Worm (Caenorhabditis elegans) whole organism, L4 larva: Measurements from ENCODE around the gene dpf-7.

Experiments used
- D1046.2 ChIP-seq: fragments of 200-800 bp; sonication (Bioruptor generic); IDR thresholded peaks from 2 replicates; pipeline ENCODE4 v1.3.6; 2022; ENCODE audit warnings: missing genetic modification characterization, missing compliant biosample characterization
- F44E2.7 ChIP-seq: fragments of 200-800 bp; sonication (Bioruptor generic); IDR thresholded peaks from 2 replicates; pipeline ENCODE4 v2.1.2; 2022; ENCODE audit warnings: missing genetic modification characterization, missing compliant biosample characterization
- R02D3.7 ChIP-seq: fragments of 150-350 bp; sonication (generic microtip); optimal IDR thresholded peaks from 3 replicates; lab custom pipeline; 2014; ENCODE audit warnings: missing biosample characterization, missing genetic modification characterization
- T20F7.1 ChIP-seq: fragments of 200-800 bp; sonication (Bioruptor generic); optimal IDR thresholded peaks from 2 replicates; lab custom pipeline; 2018; ENCODE audit warnings: mild to moderate bottlenecking, missing genetic modification characterization, missing compliant biosample characterization
- Y105C5A.15 ChIP-seq: fragments of 200-800 bp; sonication (Bioruptor generic); IDR thresholded peaks from 2 replicates; pipeline ENCODE4 v1.3.6; 2022; ENCODE audit warnings: missing genetic modification characterization, missing compliant biosample characterization
- Y75B8A.6 ChIP-seq: fragments of 200-800 bp; sonication (Bioruptor generic); IDR thresholded peaks from 2 replicates; pipeline ENCODE4 v1.3.6; 2022; ENCODE audit warnings: missing genetic modification reagents, missing genetic modification characterization, missing compliant biosample characterization
- ZK337.2 ChIP-seq: fragments of 200-800 bp; sonication (Bioruptor generic); IDR thresholded peaks from 2 replicates; pipeline ENCODE4 v1.3.6; 2022; ENCODE audit warnings: missing genetic modification reagents, missing genetic modification characterization, missing compliant biosample characterization
- ZK546.5 ChIP-seq, 2 experiments: sonication (generic microtip); optimal IDR thresholded peaks; 2 replicates each; lab custom pipeline; 2017; ENCODE audit warnings: missing biosample characterization in 2 of 2, missing genetic modification characterization in 2 of 2
- aha-1 ChIP-seq: fragments of 150-350 bp; peaks from one replicate; lab custom pipeline; 2014; ENCODE audit warnings: missing biosample characterization, missing genetic modification characterization
- ces-1 ChIP-seq: fragments of 150-350 bp; sonication (generic microtip); optimal IDR thresholded peaks from 4 replicates; lab custom pipeline; 2014; ENCODE audit warnings: missing biosample characterization, missing genetic modification reagents, missing genetic modification characterization
- cey-2 ChIP-seq: sonication (generic microtip); optimal IDR thresholded peaks from 3 replicates; lab custom pipeline; 2017; ENCODE audit warnings: missing genetic modification characterization, mild to moderate bottlenecking, missing compliant biosample characterization, antibody characterized with exemption, borderline replicate concordance; ENCODE audit not compliant: insufficient read depth
- daf-8 ChIP-seq: fragments of 200-800 bp; sonication (Bioruptor generic); IDR thresholded peaks from 2 replicates; pipeline ENCODE4 v1.3.6; 2022; ENCODE audit warnings: missing genetic modification characterization, missing compliant biosample characterization
- dmd-8 ChIP-seq: fragments of 200-800 bp; sonication (Bioruptor generic); IDR thresholded peaks from 2 replicates; pipeline ENCODE4 v1.3.6; 2022; ENCODE audit warnings: missing genetic modification characterization, missing compliant biosample characterization
- egl-27 ChIP-seq: sonication (generic microtip); optimal IDR thresholded peaks from 3 replicates; lab custom pipeline; 2017; ENCODE audit warnings: missing biosample characterization, missing genetic modification reagents, missing genetic modification characterization
- jun-1 ChIP-seq: fragments of 150-350 bp; optimal IDR thresholded peaks from 2 replicates; lab custom pipeline; 2014; ENCODE audit warnings: missing biosample characterization, missing genetic modification reagents, missing genetic modification characterization
- lim-7 ChIP-seq: fragments of 200-800 bp; sonication (Bioruptor generic); IDR thresholded peaks from 2 replicates; pipeline ENCODE4 v1.3.6; 2022; ENCODE audit warnings: missing genetic modification characterization, missing compliant biosample characterization
- lin-38 ChIP-seq: fragments of 200-800 bp; sonication (Bioruptor generic); IDR thresholded peaks from 2 replicates; pipeline ENCODE4 v1.3.6; 2022; ENCODE audit warnings: missing genetic modification reagents, missing genetic modification characterization, missing compliant biosample characterization
- lin-39 ChIP-seq: fragments of 150-350 bp; optimal IDR thresholded peaks from 2 replicates; lab custom pipeline; 2014; ENCODE audit warnings: missing biosample characterization, missing genetic modification reagents, missing genetic modification characterization
- lsy-2 ChIP-seq, 2 experiments: fragments of 150-350 bp in 1 of 2; sonication (generic microtip) in 1 of 2; optimal IDR thresholded peaks; 2 replicates each; lab custom pipeline; 2014 to 2017; ENCODE audit warnings: missing biosample characterization in 2 of 2, missing genetic modification characterization in 2 of 2
- mdl-1 ChIP-seq, 2 experiments: fragments of 150-350 bp in 1 of 2; sonication (generic microtip) in 1 of 2; optimal IDR thresholded peaks; 2 replicates each; lab custom pipeline; 2014 to 2017; ENCODE audit warnings: missing biosample characterization in 2 of 2, missing genetic modification characterization in 2 of 2
- mxl-3 ChIP-seq: fragments of 200-800 bp; sonication (Bioruptor generic); optimal IDR thresholded peaks from 2 replicates; lab custom pipeline; 2018; ENCODE audit warnings: mild to moderate bottlenecking, missing genetic modification characterization, missing compliant biosample characterization
- nhr-237 ChIP-seq: sonication (generic microtip); optimal IDR thresholded peaks from 2 replicates; lab custom pipeline; 2017; ENCODE audit warnings: missing biosample characterization, missing genetic modification characterization
- nhr-6 ChIP-seq: fragments of 150-350 bp; optimal IDR thresholded peaks from 2 replicates; lab custom pipeline; 2014; ENCODE audit warnings: missing biosample characterization, missing genetic modification characterization
- nhr-77 ChIP-seq: fragments of 150-350 bp; optimal IDR thresholded peaks from 2 replicates; lab custom pipeline; 2014; ENCODE audit warnings: missing biosample characterization, missing genetic modification characterization
- pha-4 ChIP-seq, 2 experiments: fragments of 150-350 bp in 1 of 2; fragments of 200-800 bp in 1 of 2; sonication (Bioruptor generic) in 1 of 2; IDR thresholded peaks in 1 of 2; optimal IDR thresholded peaks in 1 of 2; 2 replicates each; pipeline versions ENCODE4 v1.3.6 to Lab custom; 2014 to 2022; ENCODE audit warnings: missing genetic modification characterization in 2 of 2, missing genetic modification reagents in 2 of 2, missing biosample characterization in 1 of 2, missing compliant biosample characterization in 1 of 2
- php-3 ChIP-seq: fragments of 200-800 bp; sonication (Bioruptor generic); IDR thresholded peaks from 2 replicates; pipeline ENCODE4 v1.3.6; 2022; ENCODE audit warnings: missing genetic modification reagents, missing genetic modification characterization, missing compliant biosample characterization
- pqm-1 ChIP-seq: sonication (generic microtip); optimal IDR thresholded peaks from 2 replicates; lab custom pipeline; 2017; ENCODE audit warnings: missing biosample characterization, missing genetic modification characterization
- rbr-2 ChIP-seq: sonication (generic microtip); optimal IDR thresholded peaks from 2 replicates; lab custom pipeline; 2016; ENCODE audit warnings: missing genotype, missing genetic modification characterization, missing compliant biosample characterization
- saeg-2 ChIP-seq: fragments of 200-800 bp; sonication (Bioruptor generic); IDR thresholded peaks from 2 replicates; pipeline ENCODE4 v1.3.6; 2022; ENCODE audit warnings: missing genetic modification reagents, missing genetic modification characterization, missing compliant biosample characterization
- skn-1 ChIP-seq: fragments of 150-350 bp; optimal IDR thresholded peaks from 2 replicates; lab custom pipeline; 2014; ENCODE audit warnings: missing biosample characterization, missing genetic modification characterization
- spr-1 ChIP-seq: sonication (generic microtip); optimal IDR thresholded peaks from 2 replicates; lab custom pipeline; 2016; ENCODE audit warnings: mild to moderate bottlenecking, missing genetic modification characterization, missing compliant biosample characterization
- unc-130 ChIP-seq: sonication (generic microtip); optimal IDR thresholded peaks from 2 replicates; lab custom pipeline; 2016; ENCODE audit warnings: missing genetic modification reagents, missing genetic modification characterization, missing compliant biosample characterization
- unc-39 ChIP-seq: sonication (generic microtip); optimal IDR thresholded peaks from 2 replicates; lab custom pipeline; 2017; ENCODE audit warnings: missing biosample characterization, missing genetic modification characterization
- unc-62 ChIP-seq, 3 experiments: fragments of 150-350 bp in 1 of 3; sonication (generic microtip); optimal IDR thresholded peaks in 2 of 3; peaks in 1 of 3; 1 replicate in 1 of 3; 2 replicates in 2 of 3; lab custom pipeline; 2014 to 2017; ENCODE audit warnings: missing biosample characterization in 3 of 3, missing genetic modification characterization in 3 of 3, missing genetic modification reagents in 3 of 3, missing genotype in 1 of 3
- zfp-2 ChIP-seq: sonication (generic microtip); optimal IDR thresholded peaks from 2 replicates; lab custom pipeline; 2016; ENCODE audit warnings: mild to moderate bottlenecking, missing genetic modification characterization, missing compliant biosample characterization
- ztf-7 ChIP-seq: fragments of 150-350 bp; optimal IDR thresholded peaks from 2 replicates; lab custom pipeline; 2014; ENCODE audit warnings: missing biosample characterization, missing genetic modification characterization

The dpf-7 gene

ce11 chrIV:4776501-4776900 is 25.9 kb downstream of the dpf-7 start:
- TF ChIP-seq skn-1 (tag; lab: Kevin White, UChicago), result no peak
- TF ChIP-seq Y75B8A.6, result no peak
- TF ChIP-seq lin-38, result no peak
- TF ChIP-seq T20F7.1 (GFP tag; lab: Kevin White, UChicago), result no peak
- no peak for TF ChIP-seq lim-7 (GFP tag; lab: Robert Waterston, UW)
- no peak for TF ChIP-seq mdl-1 (tag; optimal IDR thresholded peaks at IDR 0.05; lab: Kevin White, UChicago)
- TF ChIP-seq cey-2 (tag; lab: Kevin White, UChicago), result no peak

ce11 chrIV:4776001-4776400 is 26.4 kb downstream of the dpf-7 start, which contains the start of gene R11E3.19:
R11E3.19 (minus strand) TSS chrIV:4776101.
- TF ChIP-seq lin-38 (no peak), jun-1 (tag; lab: Kevin White, UChicago) (no peak), rbr-2 (no peak), saeg-2 (GFP tag; lab: Robert Waterston, UW) (no peak), nhr-237 (tag; lab: Kevin White, UChicago) (no peak), F44E2.7 (GFP tag; lab: Robert Waterston, UW) (no peak), mxl-3 (GFP tag; lab: Kevin White, UChicago) (no peak), R02D3.7 (tag; lab: Kevin White, UChicago) (no peak), daf-8 (GFP tag; lab: Robert Waterston, UW) (no peak), lin-39 (no peak), egl-27 (tag; lab: Kevin White, UChicago) (no peak), D1046.2 (GFP tag; lab: Robert Waterston, UW) (no peak), lsy-2 (tag; optimal IDR thresholded peaks at IDR 0.05; lab: Kevin White, UChicago) (no peak), ZK546.5 (tag; optimal IDR thresholded peaks at IDR 0.05; lab: Kevin White, UChicago) (no peak), spr-1 (tag; lab: Kevin White, UChicago) (no peak), ces-1 (no peak), lim-7 (GFP tag; lab: Robert Waterston, UW) (no peak), zfp-2 (tag; lab: Kevin White, UChicago) (no peak), aha-1 (tag; lab: Kevin White, UChicago) (no peak)

ce11 chrIV:4771792-4772191 is 30.6 kb downstream of the dpf-7 start, which contains the start of gene R11E3.2:
R11E3.2 (plus strand) TSS chrIV:4772092.
- no peak for TF ChIP-seq nhr-237 (tag; lab: Kevin White, UChicago)
- no peak for TF ChIP-seq Y105C5A.15 (GFP tag; lab: Robert Waterston, UW)
- no peak for TF ChIP-seq lsy-2 (tag; optimal IDR thresholded peaks at IDR 0.05; lab: Kevin White, UChicago)
- no peak for TF ChIP-seq php-3 (GFP tag; lab: Robert Waterston, UW)
- no peak for TF ChIP-seq nhr-6 (tag; lab: Kevin White, UChicago)
- peak; percentile 28 for TF ChIP-seq pqm-1 (tag; lab: Kevin White, UChicago)
- TF ChIP-seq pha-4 (GFP tag; IDR thresholded peaks at IDR 0.05; lab: Robert Waterston, UW), result no peak
- no peak for TF ChIP-seq pha-4 (tag; optimal IDR thresholded peaks at IDR 0.05; lab: Kevin White, UChicago)

ce11 chrIV:4764422-4764821 is 38.0 kb downstream of the dpf-7 start, which contains the start of gene npp-26:
npp-26 (plus strand) TSS chrIV:4764722.
- TF ChIP-seq unc-62 (GFP tag; optimal IDR thresholded peaks at IDR 0.05 in 1 of 2; lab: Kevin White, UChicago) (peak in 1 of 2 experiments; percentile 14), unc-62 (tag; optimal IDR thresholded peaks at IDR 0.05; lab: Kevin White, UChicago) (no peak), unc-39 (tag; lab: Kevin White, UChicago) (no peak)

ce11 chrIV:4763844-4764243 is 38.5 kb downstream of the dpf-7 start, which contains the start of gene Y17G9B.2:
Y17G9B.2 (plus strand) TSS chrIV:4764144.
- no peak for TF ChIP-seq jun-1 (tag; lab: Kevin White, UChicago)
- TF ChIP-seq F44E2.7 (GFP tag; lab: Robert Waterston, UW), result no peak
- TF ChIP-seq unc-62 (GFP tag; optimal IDR thresholded peaks at IDR 0.05 in 1 of 2; lab: Kevin White, UChicago), result no peak
- TF ChIP-seq unc-62 (tag; optimal IDR thresholded peaks at IDR 0.05; lab: Kevin White, UChicago), result no peak
- TF ChIP-seq nhr-77 (tag; lab: Kevin White, UChicago), result no peak
- no peak for TF ChIP-seq ztf-7
- TF ChIP-seq dmd-8 (GFP tag; lab: Robert Waterston, UW), result no peak
- TF ChIP-seq unc-130 (GFP tag; lab: Kevin White, UChicago), result no peak
- TF ChIP-seq ZK337.2, result no peak
